Worm (Caenorhabditis elegans) whole organism, late embryonic: Measurements from ENCODE around the gene F54D10.9.

Experiments
- C08G9.2 ChIP-seq: sonication (generic microtip); optimal IDR thresholded peaks from 2 replicates; lab custom pipeline; 2016; ENCODE audit warnings: mild to moderate bottlenecking, missing genetic modification characterization, moderate library complexity, missing compliant biosample characterization
- C38D4.7 ChIP-seq: fragments of 200-800 bp; sonication (Bioruptor generic); optimal IDR thresholded peaks from 2 replicates; lab custom pipeline; 2018; ENCODE audit warnings: mild to moderate bottlenecking, missing genetic modification characterization, moderate library complexity, missing compliant biosample characterization
- F13H6.1 ChIP-seq: sonication (generic microtip); optimal IDR thresholded peaks from 2 replicates; lab custom pipeline; 2016; ENCODE audit warnings: missing genetic modification characterization, missing compliant biosample characterization
- K02D7.2 ChIP-seq: sonication (generic microtip); optimal IDR thresholded peaks from 2 replicates; lab custom pipeline; 2017; ENCODE audit warnings: mild to moderate bottlenecking, missing genetic modification characterization, missing compliant biosample characterization
- K09A11.1 ChIP-seq: sonication (generic microtip); optimal IDR thresholded peaks from 2 replicates; lab custom pipeline; 2017; ENCODE audit warnings: antibody characterized with exemption, mild to moderate bottlenecking, missing genetic modification characterization, missing compliant biosample characterization; ENCODE audit not compliant: insufficient read depth
- ahr-1 ChIP-seq: sonication (generic microtip); optimal IDR thresholded peaks from 2 replicates; lab custom pipeline; 2016; ENCODE audit warnings: missing genetic modification characterization, missing compliant biosample characterization
- ceh-14 ChIP-seq: sonication (generic microtip); optimal IDR thresholded peaks from 2 replicates; lab custom pipeline; 2016; ENCODE audit warnings: missing genotype, missing genetic modification characterization, missing compliant biosample characterization
- ceh-18 ChIP-seq: sonication (generic microtip); optimal IDR thresholded peaks from 2 replicates; lab custom pipeline; 2016; ENCODE audit warnings: missing genetic modification characterization, missing compliant biosample characterization
- ceh-19 ChIP-seq: fragments of 200-800 bp; sonication (Bioruptor generic); optimal IDR thresholded peaks from 2 replicates; lab custom pipeline; 2018; ENCODE audit warnings: mild to moderate bottlenecking, missing genetic modification characterization, missing compliant biosample characterization
- ceh-22 ChIP-seq: sonication (generic microtip); optimal IDR thresholded peaks from 2 replicates; lab custom pipeline; 2017; ENCODE audit warnings: missing biosample characterization, missing genetic modification characterization
- ceh-31 ChIP-seq: sonication (generic microtip); optimal IDR thresholded peaks from 2 replicates; lab custom pipeline; 2016; ENCODE audit warnings: missing genetic modification characterization, missing compliant biosample characterization
- ceh-48 ChIP-seq: sonication (generic microtip); optimal IDR thresholded peaks from 2 replicates; lab custom pipeline; 2016; ENCODE audit warnings: missing genetic modification characterization, inconsistent platforms, missing compliant biosample characterization
- ceh-6 ChIP-seq: fragments of 200-800 bp; sonication (Bioruptor generic); optimal IDR thresholded peaks from 2 replicates; lab custom pipeline; 2018; ENCODE audit warnings: mild to moderate bottlenecking, missing genetic modification characterization, missing compliant biosample characterization
- dmd-4 ChIP-seq: sonication (generic microtip); optimal IDR thresholded peaks from 2 replicates; lab custom pipeline; 2016; ENCODE audit warnings: borderline replicate concordance, missing genetic modification characterization, missing compliant biosample characterization
- elt-2 ChIP-seq: sonication (generic microtip); optimal IDR thresholded peaks from 2 replicates; lab custom pipeline; 2016; ENCODE audit warnings: missing genetic modification reagents, missing genetic modification characterization, missing compliant biosample characterization
- ets-4 ChIP-seq: sonication (generic microtip); optimal IDR thresholded peaks from 2 replicates; lab custom pipeline; 2016; ENCODE audit warnings: missing genetic modification characterization, missing compliant biosample characterization
- fkh-6 ChIP-seq: sonication (generic microtip); optimal IDR thresholded peaks from 2 replicates; lab custom pipeline; 2016; ENCODE audit warnings: missing genetic modification characterization, missing compliant biosample characterization
- gmeb-2 ChIP-seq: sonication (generic microtip); optimal IDR thresholded peaks from 2 replicates; lab custom pipeline; 2016; ENCODE audit warnings: missing genetic modification characterization, inconsistent platforms, missing compliant biosample characterization
- hlh-13 ChIP-seq: fragments of 200-800 bp; sonication (Bioruptor generic); optimal IDR thresholded peaks from 2 replicates; lab custom pipeline; 2018; ENCODE audit warnings: mild to moderate bottlenecking, missing genetic modification characterization, missing compliant biosample characterization
- hlh-15 ChIP-seq: sonication (generic microtip); optimal IDR thresholded peaks from 2 replicates; lab custom pipeline; 2016; ENCODE audit warnings: missing genetic modification characterization, missing compliant biosample characterization
- hlh-30 ChIP-seq: sonication (generic microtip); optimal IDR thresholded peaks from 2 replicates; lab custom pipeline; 2017; ENCODE audit warnings: antibody characterized with exemption, missing genetic modification characterization, missing compliant biosample characterization; ENCODE audit not compliant: insufficient read depth
- hlh-8 ChIP-seq: sonication (generic microtip); optimal IDR thresholded peaks from 2 replicates; lab custom pipeline; 2016; ENCODE audit warnings: missing genotype, missing genetic modification characterization, missing compliant biosample characterization
- madf-2 ChIP-seq: sonication (generic microtip); optimal IDR thresholded peaks from 2 replicates; lab custom pipeline; 2017; ENCODE audit warnings: missing genetic modification characterization, missing compliant biosample characterization
- mec-3 ChIP-seq: sonication (generic microtip); optimal IDR thresholded peaks from 2 replicates; lab custom pipeline; 2016; ENCODE audit warnings: borderline replicate concordance, missing genetic modification characterization, missing compliant biosample characterization
- nfya-1 ChIP-seq: sonication (generic microtip); optimal IDR thresholded peaks from 2 replicates; lab custom pipeline; 2017; ENCODE audit warnings: missing genetic modification characterization, mild to moderate bottlenecking, missing compliant biosample characterization, antibody characterized with exemption, moderate library complexity
- nhr-232 ChIP-seq: sonication (generic microtip); optimal IDR thresholded peaks from 2 replicates; lab custom pipeline; 2016; ENCODE audit warnings: missing genetic modification characterization, missing compliant biosample characterization
- odd-2 ChIP-seq: sonication (generic microtip); optimal IDR thresholded peaks from 2 replicates; lab custom pipeline; 2017; ENCODE audit warnings: antibody characterized with exemption, mild to moderate bottlenecking, missing genetic modification characterization, missing compliant biosample characterization
- pha-4 ChIP-seq: fragments of 150-350 bp; optimal IDR thresholded peaks from 2 replicates; lab custom pipeline; 2018; ENCODE audit warnings: missing biosample characterization, missing genetic modification reagents, missing genetic modification characterization
- pqm-1 ChIP-seq: sonication (generic microtip); optimal IDR thresholded peaks from 2 replicates; lab custom pipeline; 2016; ENCODE audit warnings: missing genetic modification characterization, missing compliant biosample characterization
- ref-2 ChIP-seq: sonication (generic microtip); optimal IDR thresholded peaks from 2 replicates; lab custom pipeline; 2016; ENCODE audit warnings: missing genetic modification characterization, missing compliant biosample characterization
- rnt-1 ChIP-seq: sonication (generic microtip); optimal IDR thresholded peaks from 2 replicates; lab custom pipeline; 2016; ENCODE audit warnings: missing genetic modification characterization, missing compliant biosample characterization
- sdc-2 ChIP-seq: sonication (generic microtip); optimal IDR thresholded peaks from 2 replicates; lab custom pipeline; 2016; ENCODE audit warnings: missing genotype, missing genetic modification characterization, missing compliant biosample characterization
- sox-2 ChIP-seq: fragments of 200-800 bp; sonication (Bioruptor generic); IDR thresholded peaks from 2 replicates; pipeline ENCODE4 v1.3.6; 2022; ENCODE audit warnings: missing genetic modification reagents, missing genetic modification characterization, missing compliant biosample characterization
- sox-4 ChIP-seq: sonication (generic microtip); optimal IDR thresholded peaks from 2 replicates; lab custom pipeline; 2017; ENCODE audit warnings: mild to moderate bottlenecking, missing genetic modification characterization, inconsistent platforms, missing compliant biosample characterization
- tbx-7 ChIP-seq: sonication (generic microtip); optimal IDR thresholded peaks from 2 replicates; lab custom pipeline; 2016; ENCODE audit warnings: missing genotype, missing genetic modification characterization, missing compliant biosample characterization
- unc-55 ChIP-seq: sonication (generic microtip); optimal IDR thresholded peaks from 2 replicates; lab custom pipeline; 2017; ENCODE audit warnings: missing biosample characterization, missing genetic modification reagents, missing genetic modification characterization
- zip-5 ChIP-seq: sonication (generic microtip); optimal IDR thresholded peaks from 2 replicates; lab custom pipeline; 2016; ENCODE audit warnings: missing genetic modification characterization, missing compliant biosample characterization
- ztf-16 ChIP-seq: sonication (generic microtip); optimal IDR thresholded peaks from 2 replicates; lab custom pipeline; 2017; ENCODE audit warnings: missing genetic modification characterization, missing compliant biosample characterization

The F54D10.9 gene

ce11 chrII:3803219-3803618 is 29.1 kb downstream of the F54D10.9 start, which contains the start of gene ins-32:
Gene ins-32 (minus strand): TSS chrII:3803319.
- TF ChIP-seq pha-4 (tag; lab: Kevin White, UChicago) (no peak), ets-4 (no peak), ceh-14 (no peak), mec-3 (tag; lab: Kevin White, UChicago) (no peak), rnt-1 (tag; lab: Kevin White, UChicago) (no peak), ref-2 (tag; lab: Kevin White, UChicago) (no peak)

- TF ChIP-seq sox-4 (no peak), zip-5 (tag; lab: Kevin White, UChicago) (no peak), ahr-1 (no peak), sox-2 (no peak), mec-3 (tag; lab: Kevin White, UChicago) (no peak), ceh-48 (tag; lab: Kevin White, UChicago) (no peak)
Measured at ce11 chrII:3795323-3795722, 37.0 kb downstream of the F54D10.9 start, which contains the start of gene Y8A9A.2. Gene Y8A9A.2 (plus strand): TSS chrII:3795623.

ce11 chrII:3793336-3793735 is 38.9 kb downstream of the F54D10.9 start, which contains the start of gene fbxb-99:
Gene fbxb-99 (minus strand): TSS chrII:3793436.
- no peak for TF ChIP-seq C38D4.7 (GFP tag; lab: Kevin White, UChicago)
- TF ChIP-seq ceh-14 = no peak
- no peak for TF ChIP-seq nfya-1 (tag; lab: Kevin White, UChicago)
- TF ChIP-seq elt-2 (tag; lab: Kevin White, UChicago) = no peak
- no peak for TF ChIP-seq ceh-31 (tag; lab: Kevin White, UChicago)

ce11 chrII:3788356-3788962 is 43.8 kb downstream of the F54D10.9 start:
- TF ChIP-seq elt-2 (tag; lab: Kevin White, UChicago) (no peak), nhr-232 (tag; lab: Kevin White, UChicago) (no peak), ceh-31 (tag; lab: Kevin White, UChicago) (no peak), K02D7.2 (tag; lab: Kevin White, UChicago) (no peak)

ce11 chrII:3787151-3787550 is 45.1 kb downstream of the F54D10.9 start, which contains the start of gene T24E12.13:
Gene T24E12.13 (plus strand): TSS chrII:3787451.
- TF ChIP-seq dmd-4 (tag; lab: Kevin White, UChicago) (no peak), ceh-6 (GFP tag; lab: Kevin White, UChicago) (no peak), madf-2 (no peak), tbx-7 (no peak), ztf-16 (no peak), gmeb-2 (tag; lab: Kevin White, UChicago) (no peak), unc-55 (no peak), ceh-18 (tag; lab: Kevin White, UChicago) (no peak)

ce11 chrII:3786538-3786937 is 45.7 kb downstream of the F54D10.9 start:
- TF ChIP-seq nhr-232 (tag; lab: Kevin White, UChicago) = no peak
- TF ChIP-seq pqm-1 (tag; lab: Kevin White, UChicago) = peak; percentile 53
- TF ChIP-seq elt-2 (tag; lab: Kevin White, UChicago) = peak; percentile 99

ce11 chrII:3785756-3786155 is 46.5 kb downstream of the F54D10.9 start:
- no peak for TF ChIP-seq hlh-8 (tag; lab: Kevin White, UChicago)
- no peak for TF ChIP-seq gmeb-2 (tag; lab: Kevin White, UChicago)
- no peak for TF ChIP-seq elt-2 (tag; lab: Kevin White, UChicago)
- no peak for TF ChIP-seq ceh-22 (tag; lab: Kevin White, UChicago)
- TF ChIP-seq hlh-15 (tag; lab: Kevin White, UChicago) = no peak
- no peak for TF ChIP-seq hlh-30
- no peak for TF ChIP-seq madf-2
- no peak for TF ChIP-seq unc-55
- no peak for TF ChIP-seq K09A11.1
- no peak for TF ChIP-seq fkh-6
- no peak for TF ChIP-seq ceh-19 (GFP tag; lab: Kevin White, UChicago)
- no peak for TF ChIP-seq ets-4
- no peak for TF ChIP-seq ceh-6 (GFP tag; lab: Kevin White, UChicago)
- no peak for TF ChIP-seq sdc-2 (tag; lab: Kevin White, UChicago)
- TF ChIP-seq pqm-1 (tag; lab: Kevin White, UChicago) = no peak
- TF ChIP-seq hlh-13 (GFP tag; lab: Kevin White, UChicago) = no peak
- no peak for TF ChIP-seq pha-4 (tag; lab: Kevin White, UChicago)
- no peak for TF ChIP-seq odd-2 (tag; lab: Kevin White, UChicago)
- no peak for TF ChIP-seq C08G9.2 (tag; lab: Kevin White, UChicago)
- TF ChIP-seq F13H6.1 (tag; lab: Kevin White, UChicago) = no peak
